Worm (Caenorhabditis elegans) whole organism, midembryonic: ENCODE measurements around the gene asg-2.

ENCODE experiments used
- T22C8.4 ChIP-seq: fragments of 200-800 bp; sonication (Bioruptor generic); IDR thresholded peaks from 2 replicates; pipeline ENCODE4 v1.3.6; 2022; ENCODE audit warnings: missing genetic modification characterization, missing compliant biosample characterization
- cog-1 ChIP-seq: sonication (generic microtip); optimal IDR thresholded peaks from 2 replicates; lab custom pipeline; 2016; ENCODE audit warnings: missing genetic modification characterization, missing compliant biosample characterization
- flt-1 ChIP-seq: fragments of 200-800 bp; sonication (Bioruptor generic); IDR thresholded peaks from 2 replicates; pipeline ENCODE4 v1.3.6; 2022; ENCODE audit warnings: missing genetic modification characterization, missing compliant biosample characterization
- klf-2 ChIP-seq: fragments of 200-800 bp; sonication (Bioruptor generic); conservative IDR thresholded peaks from 2 replicates; pipeline ENCODE4 v1.3.6; 2022; ENCODE audit warnings: missing genetic modification reagents, missing genetic modification characterization, missing compliant biosample characterization
- med-1 ChIP-seq: sonication (generic microtip); optimal IDR thresholded peaks from 2 replicates; lab custom pipeline; 2017; ENCODE audit warnings: missing genetic modification characterization, mild to moderate bottlenecking, missing compliant biosample characterization, antibody characterized with exemption, missing genetic modification reagents; ENCODE audit not compliant: insufficient read depth
- ref-1 ChIP-seq: fragments of 200-800 bp; sonication (Bioruptor generic); conservative IDR thresholded peaks from 2 replicates; pipeline ENCODE4 v1.3.6; 2022; ENCODE audit warnings: missing genetic modification reagents, missing genetic modification characterization, missing compliant biosample characterization
- tab-1 ChIP-seq: fragments of 200-800 bp; sonication (Bioruptor generic); IDR thresholded peaks from 2 replicates; pipeline ENCODE4 v1.3.6; 2022; ENCODE audit warnings: missing genetic modification characterization, missing compliant biosample characterization
- ztf-23 ChIP-seq: fragments of 200-800 bp; sonication (Bioruptor generic); IDR thresholded peaks from 2 replicates; pipeline ENCODE4 v1.3.6; 2022; ENCODE audit warnings: missing genetic modification reagents, missing genetic modification characterization, missing compliant biosample characterization
- ztf-29 ChIP-seq: fragments of 200-800 bp; sonication (Bioruptor generic); IDR thresholded peaks from 2 replicates; pipeline ENCODE4 v1.3.6; 2022; ENCODE audit warnings: missing genetic modification reagents, missing genetic modification characterization, missing compliant biosample characterization

Gene asg-2

ce11 chrX:6884439-6884838, 43.4 kb downstream of the asg-2 start:
- no peak for TF ChIP-seq cog-1 (tag; lab: Kevin White, UChicago)
- no peak for TF ChIP-seq tab-1

ce11 chrX:6885227-6885853, 44.3 kb downstream of the asg-2 start, which contains the start of gene F41C6.7:
TSS of gene F41C6.7 (minus strand) at chrX:6885277.
- TF ChIP-seq flt-1 (GFP tag; lab: Robert Waterston, UW) = no peak
- TF ChIP-seq ztf-23 = no peak

- TF ChIP-seq tab-1 (no peak), ztf-23 (no peak), ztf-29 (GFP tag; lab: Robert Waterston, UW) (no peak), cog-1 (tag; lab: Kevin White, UChicago) (no peak), T22C8.4 (GFP tag; lab: Robert Waterston, UW) (no peak), klf-2 (GFP tag; lab: Robert Waterston, UW) (no peak), flt-1 (GFP tag; lab: Robert Waterston, UW) (no peak), med-1 (GFP tag; lab: Kevin White, UChicago) (no peak), ref-1 (GFP tag; lab: Robert Waterston, UW) (no peak)
Measured at ce11 chrX:6888208-6888607, 47.1 kb downstream of the asg-2 start.

ce11 chrX:6889374-6889773, 48.3 kb downstream of the asg-2 start, which contains the start of gene unc-6:
TSS of gene unc-6 (plus strand) at chrX:6889674.
- no peak for TF ChIP-seq flt-1 (GFP tag; lab: Robert Waterston, UW)
- no peak for TF ChIP-seq ref-1 (GFP tag; lab: Robert Waterston, UW)
- TF ChIP-seq cog-1 (tag; lab: Kevin White, UChicago) = no peak
- TF ChIP-seq ztf-29 (GFP tag; lab: Robert Waterston, UW) = no peak
- TF ChIP-seq klf-2 (GFP tag; lab: Robert Waterston, UW) = no peak
- TF ChIP-seq T22C8.4 (GFP tag; lab: Robert Waterston, UW) = no peak
- TF ChIP-seq med-1 (GFP tag; lab: Kevin White, UChicago) = no peak
- TF ChIP-seq tab-1 = no peak
- no peak for TF ChIP-seq ztf-23
